Fruit fly (Drosophila melanogaster): ENCODE results near the gene Cyp4ae1.

DNA sequence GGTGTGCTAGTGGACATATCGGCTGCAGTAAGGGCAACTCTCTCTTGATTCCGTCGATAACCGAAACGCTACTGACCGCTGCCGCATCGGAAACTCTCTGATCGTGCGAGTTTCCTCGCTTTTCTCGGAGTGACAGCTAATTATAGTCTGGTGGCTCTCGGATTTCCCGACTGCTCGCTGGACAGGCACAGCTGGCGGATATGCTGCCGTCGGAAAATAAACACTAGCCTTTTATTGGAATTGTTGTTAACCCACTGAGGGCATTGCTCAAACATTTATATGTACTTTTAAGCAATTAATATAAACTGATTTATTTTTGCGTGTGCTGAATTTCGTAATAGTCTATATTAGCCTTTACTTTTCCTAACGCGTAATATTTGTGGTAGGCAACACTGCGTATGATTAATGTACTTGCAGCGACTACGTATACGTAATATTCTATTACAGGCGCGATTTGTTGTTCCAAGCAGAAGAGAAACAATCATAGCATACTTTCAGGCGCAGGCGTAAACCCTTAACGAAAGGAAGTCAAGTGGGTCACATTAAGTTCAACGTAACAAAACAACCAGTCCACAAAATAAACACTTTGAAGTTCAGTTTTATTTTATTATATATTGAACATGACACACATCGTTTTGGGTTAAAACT is 35.1 kb downstream of the Cyp4ae1 start, which contains the start of gene SmydA-8:
- TF ChIP-seq pan (optimal IDR thresholded peaks at IDR 0.05) (no peak), CG8478 (optimal IDR thresholded peaks at IDR 0.05) (no peak), usp (GFP tag; optimal IDR thresholded peaks at IDR 0.05) (no peak)

Measured in whole organism.